Fruit fly (Drosophila melanogaster): ENCODE data around the gene RhoL.

Gene RhoL

DNA sequence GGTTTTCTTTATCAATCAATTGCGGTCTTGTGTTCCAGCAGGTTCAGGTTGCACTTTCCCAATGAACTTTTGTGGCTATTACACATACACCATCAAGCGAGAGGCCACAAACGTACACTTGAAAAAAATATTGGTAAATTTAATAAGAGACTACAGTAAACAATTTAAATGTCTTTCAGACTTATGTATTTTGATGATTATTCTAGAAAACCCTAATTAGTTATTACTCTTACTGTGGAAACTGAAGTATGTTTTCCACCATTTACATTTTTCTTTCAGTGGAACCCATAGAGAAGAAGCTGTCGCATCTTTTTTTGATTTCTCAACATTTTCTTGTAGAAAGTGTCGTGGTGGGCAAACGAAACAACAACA is 31.7 kb upstream of the RhoL start (continued):
- peak; percentile 83 for TF ChIP-seq Chrac-16 (GFP tag; optimal IDR thresholded peaks at IDR 0.05)
- peak; percentile 73 for TF ChIP-seq CG17186 (GFP tag; optimal IDR thresholded peaks at IDR 0.05)
- peak; percentile 93 to 94 for TF ChIP-seq dpn (GFP tag; optimal IDR thresholded peaks at IDR 0.05)
- no peak for TF ChIP-seq CG6791 (GFP tag; IDR thresholded peaks at IDR 0.05; ENCODE audit: partially characterized antibody)
- peak; percentile 59 for TF ChIP-seq Nf-YC (tag; optimal IDR thresholded peaks at IDR 0.05)
- TF ChIP-seq bbx (GFP tag; IDR thresholded peaks at IDR 0.05; ENCODE audit: partially characterized antibody) = no peak
- TF ChIP-seq CG13123 (GFP tag; optimal IDR thresholded peaks at IDR 0.05) = peak; percentile 83
- TF ChIP-seq Rfx (GFP tag; IDR thresholded peaks at IDR 0.05) = peak; percentile 87; the same call in 1 of the 2 replicates
- peak; percentile 94 for TF ChIP-seq salm (tag; optimal IDR thresholded peaks at IDR 0.05)
- peak; percentile 85 for TF ChIP-seq CG4854 (GFP tag; optimal IDR thresholded peaks at IDR 0.05)
- peak; percentile 90 for TF ChIP-seq CG34422 (GFP tag; IDR thresholded peaks at IDR 0.05)
- TF ChIP-seq TFAM (GFP tag; optimal IDR thresholded peaks at IDR 0.05) = peak; percentile 65
- no peak for TF ChIP-seq corto (GFP tag; optimal IDR thresholded peaks at IDR 0.05)
- peak; percentile 91 for TF ChIP-seq grau (tag; optimal IDR thresholded peaks at IDR 0.05)
- peak; percentile 86 for TF ChIP-seq Max (GFP tag; optimal IDR thresholded peaks at IDR 0.05)
- TF ChIP-seq MESR4 (GFP tag; optimal IDR thresholded peaks at IDR 0.05) = peak; percentile 16
- peak; percentile 92 for TF ChIP-seq sisA (GFP tag; IDR thresholded peaks at IDR 0.05)
- TF ChIP-seq tio (GFP tag; optimal IDR thresholded peaks at IDR 0.05) = peak; percentile 93
- no peak for TF ChIP-seq ato (GFP tag; IDR thresholded peaks at IDR 0.05; ENCODE audit: partially characterized antibody)
- TF ChIP-seq Hmx (GFP tag; optimal IDR thresholded peaks at IDR 0.05) = peak; percentile 79
- TF ChIP-seq Med (GFP tag) = peak; percentile 98
- TF ChIP-seq ab (GFP tag; optimal IDR thresholded peaks at IDR 0.05) = peak; percentile 50
- TF ChIP-seq unpg (GFP tag; optimal IDR thresholded peaks at IDR 0.05) = peak; percentile 97
- TF ChIP-seq CG30020 (tag; optimal IDR thresholded peaks at IDR 0.05) = peak; percentile 73
- peak; percentile 76 for TF ChIP-seq CG12769 (tag; optimal IDR thresholded peaks at IDR 0.05)
- TF ChIP-seq CG32532 (GFP tag; IDR thresholded peaks at IDR 0.05) = peak; percentile 93
- TF ChIP-seq br (optimal IDR thresholded peaks at IDR 0.05) = no peak
- TF ChIP-seq bab2 (GFP tag; optimal IDR thresholded peaks at IDR 0.05) = peak; percentile 95
- TF ChIP-seq wek (GFP tag; optimal IDR thresholded peaks at IDR 0.05) = peak; percentile 74
- TF ChIP-seq Ets65A (GFP tag) = peak; percentile 98
- no peak for TF ChIP-seq Lim3 (GFP tag; IDR thresholded peaks at IDR 0.05)
- TF ChIP-seq CG14441 (GFP tag; IDR thresholded peaks at IDR 0.05) = peak; percentile 91
- TF ChIP-seq tll (GFP tag; optimal IDR thresholded peaks at IDR 0.05) = no peak
- TF ChIP-seq phol (tag; optimal IDR thresholded peaks at IDR 0.05) = peak; percentile 95
- peak; percentile 92 for TF ChIP-seq CG14710 (tag; optimal IDR thresholded peaks at IDR 0.05)
- TF ChIP-seq zen2 (GFP tag; IDR thresholded peaks at IDR 0.05; ENCODE audit: partially characterized antibody) = no peak
- TF ChIP-seq CG6175 (GFP tag; IDR thresholded peaks at IDR 0.05) = 0 out of 3 replicates have a peak, but pooled peaks have one; percentile 64
- no peak for TF ChIP-seq Bgb (GFP tag; IDR thresholded peaks at IDR 0.05; ENCODE audit: partially characterized antibody)
- TF ChIP-seq pho (GFP tag; optimal IDR thresholded peaks at IDR 0.05) = peak; percentile 83
- TF ChIP-seq cas (GFP tag; IDR thresholded peaks at IDR 0.05) = 0 out of 2 replicates have a peak, but pooled peaks have one; percentile 35
- TF ChIP-seq CG18011 (GFP tag; optimal IDR thresholded peaks at IDR 0.05) = peak; percentile 49
- TF ChIP-seq disco-r (GFP tag; optimal IDR thresholded peaks at IDR 0.05) = peak; percentile 88
- peak; percentile 92 for TF ChIP-seq pnt (GFP tag; optimal IDR thresholded peaks at IDR 0.05)
- peak; percentile 89 for TF ChIP-seq Atf6 (GFP tag; IDR thresholded peaks at IDR 0.05)
- peak; percentile 82 for TF ChIP-seq nau (GFP tag; optimal IDR thresholded peaks at IDR 0.05)
- peak; percentile 89 for TF ChIP-seq CrebB (tag; optimal IDR thresholded peaks at IDR 0.05)
- TF ChIP-seq HmgZ (tag; optimal IDR thresholded peaks at IDR 0.05) = peak; percentile 89
- peak; percentile 91 for TF ChIP-seq CG10654 (GFP tag; optimal IDR thresholded peaks at IDR 0.05)
- peak; percentile 88 for TF ChIP-seq Spps (tag; optimal IDR thresholded peaks at IDR 0.05)
- peak; percentile 64 for TF ChIP-seq Sry-δ (GFP tag; optimal IDR thresholded peaks at IDR 0.05)
- peak; percentile 91 for TF ChIP-seq CG4820 (GFP tag; optimal IDR thresholded peaks at IDR 0.05)
